Worm (Caenorhabditis elegans) whole organism, L3 larva: ENCODE measurements around the gene F53F4.16.

Experiments used
- ama-1 ChIP-seq: fragments of 150-350 bp; optimal IDR thresholded peaks from 2 replicates; lab custom pipeline; 2018
- fkh-10 ChIP-seq: sonication (generic microtip); optimal IDR thresholded peaks from 2 replicates; lab custom pipeline; 2017; ENCODE audit warnings: missing biosample characterization, missing genetic modification reagents, missing genetic modification characterization
- mdl-1 ChIP-seq: fragments of 150-350 bp; optimal IDR thresholded peaks from 2 replicates; lab custom pipeline; 2014; ENCODE audit warnings: missing biosample characterization, missing genetic modification characterization
- nhr-11 ChIP-seq: fragments of 150-350 bp; optimal IDR thresholded peaks from 2 replicates; lab custom pipeline; 2014; ENCODE audit warnings: missing biosample characterization, missing genetic modification characterization
- nhr-23 ChIP-seq: fragments of 150-350 bp; optimal IDR thresholded peaks from 2 replicates; lab custom pipeline; 2014; ENCODE audit warnings: missing biosample characterization, missing genetic modification reagents, missing genetic modification characterization
- nhr-76 ChIP-seq: fragments of 150-350 bp; sonication (generic microtip); optimal IDR thresholded peaks from 5 replicates; lab custom pipeline; 2014; ENCODE audit warnings: missing biosample characterization, missing genetic modification characterization
- unc-39 ChIP-seq: sonication (generic microtip); optimal IDR thresholded peaks from 4 replicates; lab custom pipeline; 2017; ENCODE audit warnings: missing biosample characterization, missing genetic modification characterization
- unc-62 ChIP-seq: fragments of 150-350 bp; sonication (generic microtip); optimal IDR thresholded peaks from 4 replicates; lab custom pipeline; 2014; ENCODE audit warnings: missing biosample characterization, missing genetic modification reagents, missing genetic modification characterization

- TF ChIP-seq fkh-10 (no peak), unc-62 (GFP tag; lab: Kevin White, UChicago) (no peak), unc-39 (tag; lab: Kevin White, UChicago) (no peak), ama-1 (lab: Kevin White, UChicago) (no peak), mdl-1 (no peak), nhr-23 (tag; lab: Kevin White, UChicago) (no peak), nhr-11 (tag; lab: Kevin White, UChicago) (no peak), nhr-76 (no peak)
Observed at ce11 chrV:13580696-13581095, 40.9 kb downstream of the F53F4.16 start, which contains the start of gene C50B8.5.
